Worm (Caenorhabditis elegans): ENCODE data around the gene try-9.

ce11 chrII:4322871-4323270 is 45.2 kb upstream of the try-9 start, which contains the start of gene H20J04.6:
- no peak for TF ChIP-seq W03F9.2 (tag; optimal IDR thresholded peaks at IDR 0.05)
- TF ChIP-seq him-1 (tag; optimal IDR thresholded peaks at IDR 0.05) = no peak

Data from whole organism, L4/young adult.